Worm (Caenorhabditis elegans) whole organism, young adult: Measurements from ENCODE around the gene lido-10.

Experiments used
- F55B11.4 ChIP-seq: sonication (generic microtip); optimal IDR thresholded peaks from 2 replicates; lab custom pipeline; 2016; ENCODE audit warnings: missing compliant biosample characterization, missing genetic modification characterization, borderline replicate concordance; ENCODE audit not compliant: insufficient read depth
- F57C9.4 ChIP-seq: sonication (generic microtip); optimal IDR thresholded peaks from 2 replicates; lab custom pipeline; 2017; ENCODE audit warnings: mild to moderate bottlenecking, missing genetic modification characterization, missing compliant biosample characterization
- Y53G8AR.9 ChIP-seq: fragments of 200-800 bp; sonication (Bioruptor generic); conservative IDR thresholded peaks from 2 replicates; pipeline ENCODE4 v1.3.6; 2022; ENCODE audit warnings: missing genetic modification reagents, missing genetic modification characterization, missing compliant biosample characterization
- Y56A3A.18 ChIP-seq: fragments of 200-800 bp; sonication (Bioruptor generic); IDR thresholded peaks from 2 replicates; pipeline ENCODE4 v1.3.6; 2022; ENCODE audit warnings: missing genetic modification reagents, missing genetic modification characterization, missing compliant biosample characterization
- Y79H2A.3 ChIP-seq: fragments of 200-800 bp; sonication (Bioruptor generic); conservative IDR thresholded peaks from 2 replicates; pipeline ENCODE4 v1.3.6; 2022; ENCODE audit warnings: missing genetic modification reagents, missing genetic modification characterization, missing compliant biosample characterization
- aptf-2 ChIP-seq: fragments of 200-800 bp; sonication (Bioruptor generic); conservative IDR thresholded peaks from 2 replicates; pipeline ENCODE4 v1.3.6; 2022; ENCODE audit warnings: missing genetic modification reagents, missing genetic modification characterization, missing compliant biosample characterization
- aptf-3 ChIP-seq: fragments of 200-800 bp; sonication (Bioruptor generic); IDR thresholded peaks from 2 replicates; pipeline ENCODE4 v1.3.6; 2022; ENCODE audit warnings: missing genetic modification characterization, missing compliant biosample characterization
- atf-7 ChIP-seq: sonication (generic microtip); optimal IDR thresholded peaks from 2 replicates; lab custom pipeline; 2017; ENCODE audit warnings: mild to moderate bottlenecking, missing genetic modification characterization, missing compliant biosample characterization
- bed-1 ChIP-seq: fragments of 200-800 bp; sonication (Bioruptor generic); IDR thresholded peaks from 2 replicates; pipeline ENCODE4 v1.3.6; 2022; ENCODE audit warnings: missing genetic modification reagents, missing genetic modification characterization, missing compliant biosample characterization
- cebp-1 ChIP-seq, 2 experiments: fragments of 200-800 bp in 1 of 2; sonication (Bioruptor generic) in 1 of 2; sonication (generic microtip) in 1 of 2; IDR thresholded peaks in 1 of 2; optimal IDR thresholded peaks in 1 of 2; 2 replicates each; pipeline versions ENCODE4 v1.3.6 to Lab custom; 2017 to 2022; ENCODE audit warnings: missing compliant biosample characterization in 2 of 2, missing genetic modification characterization in 2 of 2, mild to moderate bottlenecking in 1 of 2, missing genetic modification reagents in 1 of 2, moderate library complexity in 1 of 2
- cebp-2 ChIP-seq: fragments of 200-800 bp; sonication (Bioruptor generic); IDR thresholded peaks from 2 replicates; pipeline ENCODE4 v1.3.6; 2022; ENCODE audit warnings: missing genetic modification characterization, missing compliant biosample characterization
- efl-1 ChIP-seq: fragments of 150-350 bp; optimal IDR thresholded peaks from 2 replicates; lab custom pipeline; 2014; ENCODE audit warnings: missing biosample characterization, missing genetic modification reagents, missing genetic modification characterization
- egl-44 ChIP-seq: fragments of 200-800 bp; sonication (Bioruptor generic); IDR thresholded peaks from 2 replicates; pipeline ENCODE4 v1.3.6; 2022; ENCODE audit warnings: missing genetic modification reagents, missing genetic modification characterization, missing compliant biosample characterization
- egrh-3 ChIP-seq: fragments of 200-800 bp; sonication (Bioruptor generic); IDR thresholded peaks from 2 replicates; pipeline ENCODE4 v1.3.6; 2022; ENCODE audit warnings: missing genetic modification reagents, missing genetic modification characterization, missing compliant biosample characterization
- fkh-3 ChIP-seq: sonication (generic microtip); optimal IDR thresholded peaks from 2 replicates; lab custom pipeline; 2016; ENCODE audit warnings: mild to moderate bottlenecking, missing genetic modification characterization, missing compliant biosample characterization
- gei-17 ChIP-seq: fragments of 200-800 bp; sonication (Bioruptor generic); optimal IDR thresholded peaks from 2 replicates; lab custom pipeline; 2018; ENCODE audit warnings: mild to moderate bottlenecking, missing genetic modification characterization, missing compliant biosample characterization
- hmg-1.2 ChIP-seq: fragments of 200-800 bp; sonication (Bioruptor generic); IDR thresholded peaks from 2 replicates; pipeline ENCODE4 v1.3.6; 2022; ENCODE audit warnings: missing genetic modification reagents, missing genetic modification characterization, missing compliant biosample characterization
- let-526 ChIP-seq: fragments of 200-800 bp; sonication (Bioruptor generic); IDR thresholded peaks from 2 replicates; pipeline ENCODE4 v1.3.6; 2022; ENCODE audit warnings: missing genetic modification reagents, missing genetic modification characterization, missing compliant biosample characterization
- lir-1 ChIP-seq: fragments of 200-800 bp; sonication (Bioruptor generic); conservative IDR thresholded peaks from 2 replicates; pipeline ENCODE4 v1.3.6; 2022; ENCODE audit warnings: missing genetic modification reagents, missing genetic modification characterization, missing compliant biosample characterization
- mcd-1 ChIP-seq: fragments of 200-800 bp; sonication (Bioruptor generic); IDR thresholded peaks from 2 replicates; pipeline ENCODE4 v1.3.6; 2022; ENCODE audit warnings: missing genetic modification reagents, missing genetic modification characterization, missing compliant biosample characterization
- mxl-1 ChIP-seq: sonication (generic microtip); optimal IDR thresholded peaks from 2 replicates; lab custom pipeline; 2016; ENCODE audit warnings: missing genetic modification characterization, missing compliant biosample characterization
- nhr-179 ChIP-seq: sonication (generic microtip); optimal IDR thresholded peaks from 2 replicates; lab custom pipeline; 2016; ENCODE audit warnings: mild to moderate bottlenecking, missing genetic modification characterization, missing compliant biosample characterization
- rec-8 ChIP-seq, 2 experiments: sonication (generic microtip); optimal IDR thresholded peaks; 2 replicates each; lab custom pipeline; 2016; ENCODE audit warnings: mild to moderate bottlenecking in 2 of 2, missing genetic modification characterization in 2 of 2, missing genetic modification reagents in 2 of 2, missing genotype in 2 of 2, missing biosample characterization in 1 of 2, missing compliant biosample characterization in 1 of 2, moderate library complexity in 1 of 2
- snpc-1.1 ChIP-seq: sonication (generic microtip); optimal IDR thresholded peaks from 2 replicates; lab custom pipeline; 2017; ENCODE audit warnings: missing genetic modification characterization, mild to moderate bottlenecking, missing compliant biosample characterization, antibody characterized with exemption, moderate library complexity, missing genotype, missing genetic modification reagents; ENCODE audit not compliant: insufficient read depth
- snpc-3.4 ChIP-seq: sonication (generic microtip); optimal IDR thresholded peaks from 2 replicates; lab custom pipeline; 2017; ENCODE audit warnings: missing genetic modification characterization, mild to moderate bottlenecking, missing compliant biosample characterization, antibody characterized with exemption, moderate library complexity, missing genotype, missing genetic modification reagents
- zfh-2 ChIP-seq: fragments of 200-800 bp; sonication (Bioruptor generic); conservative IDR thresholded peaks from 2 replicates; pipeline ENCODE4 v1.3.6; 2022; ENCODE audit warnings: missing genetic modification reagents, missing genetic modification characterization, missing compliant biosample characterization
- zim-3 ChIP-seq: sonication (generic microtip); optimal IDR thresholded peaks from 2 replicates; lab custom pipeline; 2017; ENCODE audit warnings: mild to moderate bottlenecking, missing genetic modification characterization, moderate library complexity, missing compliant biosample characterization
- ztf-22 ChIP-seq: fragments of 200-800 bp; sonication (Bioruptor generic); optimal IDR thresholded peaks from 2 replicates; lab custom pipeline; 2018; ENCODE audit warnings: mild to moderate bottlenecking, missing genetic modification characterization, moderate library complexity, missing compliant biosample characterization

Gene lido-10

DNA sequence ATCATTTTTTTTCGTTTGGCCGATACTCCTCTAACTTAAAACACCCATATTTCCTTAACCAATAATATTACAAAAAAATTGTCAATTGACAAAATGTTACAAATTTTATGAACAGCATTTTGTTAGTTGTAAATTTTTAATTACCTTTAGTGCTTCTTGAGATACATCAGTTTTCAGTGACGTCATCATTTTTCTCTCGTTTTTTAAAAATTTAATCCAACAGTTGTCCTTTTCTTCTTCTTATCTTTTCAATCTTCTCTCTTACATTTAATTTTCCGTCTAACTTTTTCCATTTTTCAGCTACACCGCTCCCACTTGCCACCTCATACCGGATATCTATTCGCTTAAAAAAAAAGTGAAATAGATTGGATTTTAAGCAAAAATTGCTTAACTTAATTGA, 5.6 kb upstream of the lido-10 start, which contains the start of gene lido-8:
Gene lido-8, plus strand, starts transcription at position 301 of the 400 bp plus-strand sequence.
- TF ChIP-seq let-526 (GFP tag; lab: Robert Waterston, UW) (no peak), lir-1 (GFP tag; lab: Robert Waterston, UW) (no peak), cebp-2 (GFP tag; lab: Robert Waterston, UW) (no peak), mcd-1 (no peak), snpc-1.1 (tag; lab: Kevin White, UChicago) (no peak), fkh-3 (no peak), rec-8 (tag; optimal IDR thresholded peaks at IDR 0.05; lab: Kevin White, UChicago) (no peak)

DNA sequence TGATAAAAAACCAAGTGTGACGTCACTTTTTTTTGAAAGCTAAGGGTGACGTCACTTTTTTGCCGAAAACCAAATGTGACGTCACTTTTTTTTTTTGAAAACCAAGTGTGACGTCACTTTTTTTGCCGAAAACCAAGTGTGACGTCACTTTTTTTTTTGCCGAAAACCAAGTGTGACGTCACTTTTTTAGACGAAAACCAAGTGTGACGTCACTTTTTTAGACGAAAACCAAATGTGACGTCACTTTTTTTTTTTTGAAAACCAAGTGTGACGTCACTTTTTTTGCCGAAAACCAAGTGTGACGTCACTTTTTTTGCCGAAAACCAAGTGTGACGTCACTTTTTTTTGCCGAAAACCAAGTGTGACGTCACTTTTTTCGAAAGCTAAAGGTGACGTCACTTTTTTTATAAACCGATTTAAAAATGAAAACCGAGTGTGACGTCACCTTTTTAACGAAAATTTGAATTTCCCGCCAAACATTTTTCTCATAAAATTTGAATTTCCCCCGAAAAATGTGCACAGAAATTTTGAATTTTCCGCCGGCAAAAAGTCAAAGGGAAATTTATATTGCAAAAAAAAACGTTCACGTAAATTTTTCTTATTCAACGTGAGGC, 4.4 kb upstream of the lido-10 start:
- peak; percentile 94 for TF ChIP-seq atf-7 (tag; lab: Kevin White, UChicago)
- no peak for TF ChIP-seq egl-44 (GFP tag; lab: Robert Waterston, UW)

DNA sequence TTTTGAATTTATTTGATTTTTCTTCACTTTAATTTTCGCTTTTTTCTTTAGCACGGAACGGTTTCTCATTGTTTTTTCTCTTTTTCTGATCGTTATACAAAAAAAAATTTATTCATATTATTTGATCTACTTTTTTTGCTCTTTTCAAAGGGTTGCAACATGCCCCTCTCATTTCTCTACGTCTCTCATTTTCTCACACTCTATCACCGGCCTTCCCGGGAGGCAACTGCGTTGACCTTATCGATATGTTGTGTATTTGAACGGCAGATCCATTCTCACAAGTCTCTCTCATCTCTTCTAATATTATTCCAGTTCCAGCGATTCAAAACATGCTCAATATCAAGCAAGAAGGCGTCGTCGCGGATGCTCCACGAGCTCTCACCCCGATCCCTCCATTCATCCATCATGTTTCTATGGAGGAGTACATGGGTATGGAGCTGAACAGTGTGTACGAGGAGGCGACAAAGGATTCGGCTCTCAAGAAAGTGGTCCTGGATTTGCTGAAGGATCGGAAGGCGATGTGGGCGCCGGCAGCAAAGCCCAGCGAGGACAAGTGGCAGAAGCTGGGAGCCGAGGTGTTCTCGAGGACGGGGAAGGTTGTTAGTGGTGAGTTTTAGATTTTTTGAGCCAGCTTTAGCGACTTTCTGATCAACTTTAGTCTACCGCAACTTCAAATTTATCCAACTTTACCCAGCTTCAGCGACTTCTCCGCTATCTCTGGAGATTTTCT, 1.6 kb upstream of the lido-10 start, which contains the start of gene lido-9:
Gene lido-9, plus strand, starts transcription at position 234 of the 730 bp plus-strand sequence.
- TF ChIP-seq efl-1 (GFP tag; lab: Kevin White, UChicago) (peak; percentile 34), Y53G8AR.9 (0 out of 2 replicates have a peak, but pooled peaks have one; percentile 34), aptf-3 (0 out of 2 replicates have a peak, but pooled peaks have one; percentile 21), cebp-1 (GFP tag; IDR thresholded peaks at IDR 0.05; lab: Robert Waterston, UW) (no peak), cebp-1 (tag; optimal IDR thresholded peaks at IDR 0.05; lab: Kevin White, UChicago) (no peak), aptf-2 (peak; percentile 95), Y79H2A.3 (GFP tag; lab: Robert Waterston, UW) (no peak), zfh-2 (GFP tag; lab: Robert Waterston, UW) (peak; percentile 71), hmg-1.2 (GFP tag; lab: Robert Waterston, UW) (peak; percentile 62)
- TF ChIP-seq, all 124 proteins: peak for 6

DNA sequence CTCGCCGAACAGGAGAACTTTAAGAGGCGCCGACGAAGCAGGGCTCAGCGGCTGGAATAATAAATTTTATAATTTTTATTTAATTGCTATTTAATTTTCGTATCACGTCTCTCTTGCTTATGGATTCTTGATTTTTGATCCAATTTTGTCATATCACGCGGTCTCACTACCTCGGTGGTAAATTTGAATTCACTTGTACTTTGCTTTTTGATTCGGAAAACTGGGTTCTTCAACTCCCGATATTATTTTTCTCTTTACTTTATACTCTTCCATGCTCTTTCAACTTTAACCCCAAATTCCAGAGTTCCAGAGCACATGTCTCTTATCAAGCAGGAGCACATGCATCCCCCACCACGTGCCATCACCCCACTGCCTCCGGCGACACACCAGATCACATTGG, 1.4 kb downstream of the lido-10 start, which contains the start of gene lido-11:
Gene lido-11, plus strand, starts transcription at position 301 of the 400 bp plus-strand sequence.
- TF ChIP-seq mxl-1 (tag; lab: Kevin White, UChicago) (no peak), F55B11.4 (tag; lab: Kevin White, UChicago) (no peak), Y56A3A.18 (GFP tag; lab: Robert Waterston, UW) (no peak)

DNA sequence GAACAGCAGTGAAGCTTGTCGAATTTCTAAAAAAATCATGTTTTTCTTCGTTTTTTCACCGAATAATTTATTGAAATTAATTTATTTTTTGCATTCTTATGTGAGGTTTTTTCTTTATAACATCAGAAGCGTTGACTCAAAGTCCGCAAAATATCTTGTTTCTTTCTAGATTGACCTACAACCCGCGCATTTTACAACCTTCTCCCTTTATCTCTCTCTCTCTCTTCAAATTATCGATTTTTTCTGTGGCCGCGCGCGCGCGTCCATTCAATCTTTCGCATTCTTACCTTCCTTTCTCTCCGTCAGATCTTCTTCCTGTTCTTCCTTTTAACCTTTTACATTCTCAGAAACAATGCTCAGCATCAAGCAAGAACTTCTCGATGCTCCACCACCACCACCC, 3.2 kb downstream of the lido-10 start, which contains the start of gene lido-12:
Gene lido-12, plus strand, starts transcription at position 301 of the 400 bp plus-strand sequence.
- TF ChIP-seq snpc-3.4 (no peak), ztf-22 (GFP tag; lab: Kevin White, UChicago) (no peak), efl-1 (GFP tag; lab: Kevin White, UChicago) (no peak), bed-1 (GFP tag; lab: Robert Waterston, UW) (no peak), egrh-3 (no peak), Y53G8AR.9 (no peak), nhr-179 (tag; lab: Kevin White, UChicago) (no peak), zim-3 (tag; lab: Kevin White, UChicago) (no peak), gei-17 (no peak), F57C9.4 (tag; lab: Kevin White, UChicago) (no peak)
